Worm (Caenorhabditis elegans): ENCODE measurements around the gene C24H12.8.

The C24H12.8 gene

ce11 chrII:423086-423485, at the start of gene C24H12.8:
Gene C24H12.8 (minus strand): TSS chrII:423186.
- no peak for TF ChIP-seq pag-3 (tag; optimal IDR thresholded peaks at IDR 0.05; ENCODE audit: borderline replicate concordance)
- no peak for TF ChIP-seq ceh-19 (GFP tag; optimal IDR thresholded peaks at IDR 0.05)
- TF ChIP-seq sox-4 (tag; optimal IDR thresholded peaks at IDR 0.05) = no peak
- no peak for TF ChIP-seq tbx-2 (tag; optimal IDR thresholded peaks at IDR 0.05)
- no peak for TF ChIP-seq ttx-3 (tag; optimal IDR thresholded peaks at IDR 0.05)
- no peak for TF ChIP-seq elt-2 (tag; optimal IDR thresholded peaks at IDR 0.05)
- no peak for TF ChIP-seq odd-2 (tag; optimal IDR thresholded peaks at IDR 0.05)
- no peak for TF ChIP-seq unc-42 (tag; optimal IDR thresholded peaks at IDR 0.05)
- no peak for TF ChIP-seq C38D4.7 (GFP tag; optimal IDR thresholded peaks at IDR 0.05)
- no peak for TF ChIP-seq dve-1 (tag; optimal IDR thresholded peaks at IDR 0.05)
- TF ChIP-seq Y22D7AL.16 (tag; optimal IDR thresholded peaks at IDR 0.05) = no peak

ce11 chrII:470375-470774, 47.4 kb upstream of the C24H12.8 start, which contains the start of gene tomm-22:
Gene tomm-22 (minus strand): TSS chrII:470475.
- TF ChIP-seq ceh-19 (GFP tag; optimal IDR thresholded peaks at IDR 0.05) = no peak
- TF ChIP-seq ama-1 (optimal IDR thresholded peaks at IDR 0.05) = no peak
- no peak for TF ChIP-seq F13H6.1 (tag; optimal IDR thresholded peaks at IDR 0.05)

- TF ChIP-seq ref-2 (tag; optimal IDR thresholded peaks at IDR 0.05) = no peak
- TF ChIP-seq ceh-9 (tag; optimal IDR thresholded peaks at IDR 0.05) = no peak
- TF ChIP-seq ceh-48 (tag; optimal IDR thresholded peaks at IDR 0.05) = no peak
- no peak for TF ChIP-seq elt-2 (tag; optimal IDR thresholded peaks at IDR 0.05)
Measured at ce11 chrII:467265-467664, 44.3 kb upstream of the C24H12.8 start, which contains the start of gene nfyb-1. Gene nfyb-1 (minus strand): TSS chrII:467365.

DNA sequence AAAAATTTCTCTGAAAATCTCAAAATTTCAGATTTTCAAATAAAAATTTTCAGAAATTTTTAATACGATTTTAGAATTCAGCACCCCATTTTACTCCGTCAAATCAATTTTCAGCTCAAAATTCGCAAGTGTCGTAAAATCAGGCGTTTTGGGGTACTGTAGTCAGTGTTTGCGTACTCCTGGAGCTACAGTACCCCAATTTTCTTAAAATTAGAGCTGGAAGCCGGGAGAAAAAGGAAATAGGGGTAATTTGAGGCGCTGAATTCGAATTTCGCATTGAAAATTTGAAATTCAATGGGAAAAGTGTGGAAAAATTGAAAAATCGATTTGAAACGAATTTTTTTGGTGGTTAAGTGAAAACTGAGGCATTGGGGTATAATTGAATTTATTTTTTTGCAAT, 38.3 kb upstream of the C24H12.8 start:
- TF ChIP-seq nhr-11 (tag; optimal IDR thresholded peaks at IDR 0.05) (no peak), madf-2 (tag; optimal IDR thresholded peaks at IDR 0.05) (no peak)

DNA sequence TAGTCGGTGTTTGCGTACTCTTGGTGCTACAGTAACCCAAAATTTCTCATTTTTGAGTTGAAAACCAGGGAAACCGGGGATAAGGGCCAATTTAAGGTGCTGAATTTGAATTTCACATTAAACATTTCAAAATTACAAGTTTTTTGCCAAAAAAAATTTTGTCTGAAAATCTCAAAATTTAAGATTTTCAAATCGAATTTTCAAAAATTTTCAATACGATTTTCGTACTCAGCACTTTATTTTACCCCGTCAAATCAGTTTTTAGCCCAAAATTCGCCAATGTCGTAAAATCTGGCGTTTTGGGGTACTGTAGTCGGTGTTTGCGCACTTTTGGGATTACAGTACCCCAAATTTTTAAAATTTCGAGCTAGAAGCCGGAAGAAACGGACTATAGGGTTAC, 37.8 kb upstream of the C24H12.8 start, which contains the start of gene W10D9.3:
Gene W10D9.3 (minus strand): TSS at position 101 of the 400 bp plus-strand sequence.
- no peak for TF ChIP-seq elt-4 (tag; optimal IDR thresholded peaks at IDR 0.05)

ce11 chrII:457790-458189, 34.8 kb upstream of the C24H12.8 start, which contains the start of gene gvd-1:
Gene gvd-1 (minus strand): TSS chrII:457890.
- TF ChIP-seq pat-9 (tag; optimal IDR thresholded peaks at IDR 0.05) (no peak), ceh-18 (tag; optimal IDR thresholded peaks at IDR 0.05) (no peak), gmeb-2 (tag; optimal IDR thresholded peaks at IDR 0.05) (no peak), sox-2 (GFP tag; IDR thresholded peaks at IDR 0.05) (no peak), sdc-2 (tag; optimal IDR thresholded peaks at IDR 0.05) (no peak), tbx-7 (tag; optimal IDR thresholded peaks at IDR 0.05) (no peak), ceh-30 (tag; optimal IDR thresholded peaks at IDR 0.05) (no peak), hlh-30 (tag; optimal IDR thresholded peaks at IDR 0.05; ENCODE audit: insufficient read depth) (no peak), lin-11 (tag; optimal IDR thresholded peaks at IDR 0.05) (no peak), ref-2 (tag; optimal IDR thresholded peaks at IDR 0.05) (no peak), F13H6.1 (tag; optimal IDR thresholded peaks at IDR 0.05) (no peak), Y22D7AL.16 (tag; optimal IDR thresholded peaks at IDR 0.05) (no peak), nhr-11 (tag; optimal IDR thresholded peaks at IDR 0.05) (no peak), elt-4 (tag; optimal IDR thresholded peaks at IDR 0.05) (no peak), unc-3 (GFP tag; conservative IDR thresholded peaks at IDR 0.05) (no peak), unc-3 (tag; optimal IDR thresholded peaks at IDR 0.05) (no peak), fax-1 (tag; optimal IDR thresholded peaks at IDR 0.05) (no peak), zip-5 (tag; optimal IDR thresholded peaks at IDR 0.05) (no peak)
